Worm (Caenorhabditis elegans): ENCODE measurements around the gene pgp-7.

pgp-7 gene

ce11 chrX:10903416-10903815, 33.4 kb upstream of the pgp-7 start:
- peak; percentile 16 for TF ChIP-seq nhr-23 (tag; optimal IDR thresholded peaks at IDR 0.05)
- TF ChIP-seq ceh-9 (tag; optimal IDR thresholded peaks at IDR 0.05), result no peak
- peak; percentile 27 for TF ChIP-seq elt-2 (tag; optimal IDR thresholded peaks at IDR 0.05)
- TF ChIP-seq eor-1 (tag; optimal IDR thresholded peaks at IDR 0.05), result no peak
- TF ChIP-seq egl-27 (tag; optimal IDR thresholded peaks at IDR 0.05), result no peak

- peak; percentile 84 for TF ChIP-seq nhr-23 (tag; optimal IDR thresholded peaks at IDR 0.05)
- no peak for TF ChIP-seq skn-1 (tag; optimal IDR thresholded peaks at IDR 0.05)
Observed at ce11 chrX:10902723-10903322, 32.8 kb upstream of the pgp-7 start, which contains the start of gene acbp-3. Gene acbp-3, plus strand, starts transcription at chrX:10903272.

- TF ChIP-seq fkh-10 (GFP tag; optimal IDR thresholded peaks at IDR 0.05) (no peak), elt-1 (tag; optimal IDR thresholded peaks at IDR 0.05) (no peak), elt-2 (tag; optimal IDR thresholded peaks at IDR 0.05) (peak; percentile 90), pha-4 (tag; optimal IDR thresholded peaks at IDR 0.05) (peak; percentile 16), zag-1 (tag; optimal IDR thresholded peaks at IDR 0.05) (no peak), jun-1 (tag; optimal IDR thresholded peaks at IDR 0.05) (peak; percentile 31), mml-1 (tag; optimal IDR thresholded peaks at IDR 0.05) (no peak), pqm-1 (tag; optimal IDR thresholded peaks at IDR 0.05) (peak; percentile 92), lsy-12 (tag; optimal IDR thresholded peaks at IDR 0.05) (no peak), ama-1 (optimal IDR thresholded peaks at IDR 0.05) (no peak), nhr-237 (tag; optimal IDR thresholded peaks at IDR 0.05) (no peak), lin-39 (tag; optimal IDR thresholded peaks at IDR 0.05) (no peak), mdl-1 (tag; optimal IDR thresholded peaks at IDR 0.05) (no peak), skn-1 (tag; optimal IDR thresholded peaks at IDR 0.05) (no peak), ZK546.5 (tag; optimal IDR thresholded peaks at IDR 0.05) (no peak), nfya-1 (tag; optimal IDR thresholded peaks at IDR 0.05; ENCODE audit: insufficient read depth) (no peak), fkh-2 (tag; optimal IDR thresholded peaks at IDR 0.05) (no peak), egl-5 (tag; optimal IDR thresholded peaks at IDR 0.05) (no peak)
Observed at ce11 chrX:10901766-10902165, 31.7 kb upstream of the pgp-7 start.

- no peak for TF ChIP-seq ama-1 (optimal IDR thresholded peaks at IDR 0.05)
- no peak for TF ChIP-seq egl-27 (tag; optimal IDR thresholded peaks at IDR 0.05)
- no peak for TF ChIP-seq unc-62 (GFP tag; optimal IDR thresholded peaks at IDR 0.05)
- TF ChIP-seq snpc-4 (tag; optimal IDR thresholded peaks at IDR 0.05), result peak; percentile 28
- peak; percentile 11 for TF ChIP-seq lsy-12 (tag; optimal IDR thresholded peaks at IDR 0.05)
- peak; percentile 48 for TF ChIP-seq fkh-10 (GFP tag; optimal IDR thresholded peaks at IDR 0.05)
- peak; percentile 6 for TF ChIP-seq nhr-43 (tag; optimal IDR thresholded peaks at IDR 0.05; ENCODE audit: poor library complexity, severe bottlenecking)
- TF ChIP-seq fkh-2 (tag; optimal IDR thresholded peaks at IDR 0.05), result peak; percentile 40
- no peak for TF ChIP-seq nhr-67 (tag; optimal IDR thresholded peaks at IDR 0.05)
- TF ChIP-seq pha-4 (tag; optimal IDR thresholded peaks at IDR 0.05), result peak; percentile 23
- no peak for TF ChIP-seq elt-2 (tag; optimal IDR thresholded peaks at IDR 0.05)
- peak; percentile 39 for TF ChIP-seq mdl-1 (tag; optimal IDR thresholded peaks at IDR 0.05)
- peak; percentile 66 for TF ChIP-seq nfya-1 (tag; optimal IDR thresholded peaks at IDR 0.05; ENCODE audit: insufficient read depth)
- TF ChIP-seq nhr-12 (tag; optimal IDR thresholded peaks at IDR 0.05), result no peak
- no peak for TF ChIP-seq nhr-77 (tag; optimal IDR thresholded peaks at IDR 0.05)
- TF ChIP-seq nhr-76 (tag; optimal IDR thresholded peaks at IDR 0.05), result no peak
- TF ChIP-seq ztf-4 (tag; optimal IDR thresholded peaks at IDR 0.05), result no peak
- no peak for TF ChIP-seq sea-2 (GFP tag; optimal IDR thresholded peaks at IDR 0.05)
- TF ChIP-seq hmg-11 (tag; optimal IDR thresholded peaks at IDR 0.05), result peak; percentile 11
- TF ChIP-seq lin-15B (tag; optimal IDR thresholded peaks at IDR 0.05), result peak; percentile 33
- TF ChIP-seq ceh-82 (tag; optimal IDR thresholded peaks at IDR 0.05), result no peak
- peak; percentile 6 for TF ChIP-seq ceh-28 (tag; optimal IDR thresholded peaks at IDR 0.05)
- TF ChIP-seq lin-39 (tag; optimal IDR thresholded peaks at IDR 0.05), result peak; percentile 64
- TF ChIP-seq aly-2 (tag; optimal IDR thresholded peaks at IDR 0.05), result no peak
- no peak for TF ChIP-seq nhr-11 (tag; optimal IDR thresholded peaks at IDR 0.05)
- peak; percentile 81 for TF ChIP-seq egl-5 (tag; optimal IDR thresholded peaks at IDR 0.05)
- no peak for TF ChIP-seq ceh-16 (tag; optimal IDR thresholded peaks at IDR 0.05)
- TF ChIP-seq skn-1 (tag; optimal IDR thresholded peaks at IDR 0.05), result no peak
Observed at ce11 chrX:10900952-10901351, 30.9 kb upstream of the pgp-7 start.
